Fruit fly (Drosophila melanogaster) whole organism, embryonic: Measurements from ENCODE around the gene Torsin.

ENCODE experiments used
- Aef1 ChIP-seq: fragments of 200-800 bp; sonication (Bioruptor generic); IDR thresholded peaks from 3 replicates; pipeline ENCODE4 v1.3.6; 2022; ENCODE audit warnings: missing biosample characterization, missing genetic modification characterization
- B-H2 ChIP-seq: fragments of 200-800 bp; sonication (Bioruptor generic); optimal IDR thresholded peaks from 2 replicates; lab custom pipeline; 2018; ENCODE audit warnings: missing biosample characterization, mild to moderate bottlenecking, missing genetic modification characterization
- Bgb ChIP-seq: fragments of 200-800 bp; sonication (Bioruptor generic); IDR thresholded peaks from 2 replicates; pipeline ENCODE4 v1.3.6; 2022; ENCODE audit warnings: missing biosample characterization, missing genetic modification characterization; ENCODE audit not compliant: partially characterized antibody
- CG10366 ChIP-seq: fragments of 200-800 bp; sonication (Bioruptor generic); IDR thresholded peaks from 2 replicates; pipeline ENCODE4 v1.3.6; 2022; ENCODE audit warnings: missing biosample characterization, missing genetic modification characterization
- CG13123 ChIP-seq: fragments of 200-800 bp; sonication (Bioruptor generic); optimal IDR thresholded peaks from 2 replicates; lab custom pipeline; 2016; ENCODE audit warnings: missing biosample characterization, missing genetic modification characterization
- CG14441 ChIP-seq: fragments of 200-800 bp; sonication (Bioruptor generic); IDR thresholded peaks from 2 replicates; pipeline ENCODE4 v1.3.6; 2022; ENCODE audit warnings: missing biosample characterization, missing genetic modification characterization
- CG15479 ChIP-seq: fragments of 200-800 bp; sonication (Bioruptor generic); optimal IDR thresholded peaks from 3 replicates; lab custom pipeline; 2019; ENCODE audit warnings: missing biosample characterization, mild to moderate bottlenecking, missing genetic modification characterization, moderate library complexity
- CG2129 ChIP-seq: fragments of 200-800 bp; sonication (Bioruptor generic); IDR thresholded peaks from 2 replicates; pipeline ENCODE4 v1.3.6; 2022; ENCODE audit warnings: missing biosample characterization, missing genetic modification characterization; ENCODE audit not compliant: partially characterized antibody
- CG30020 ChIP-seq: fragments of 200-800 bp; optimal IDR thresholded peaks from 2 replicates; lab custom pipeline; 2019; ENCODE audit warnings: missing biosample characterization, mild to moderate bottlenecking, missing genetic modification characterization, moderate library complexity
- CG3726 ChIP-seq: fragments of 200-800 bp; sonication (Bioruptor generic); IDR thresholded peaks from 3 replicates; pipeline ENCODE4, ENCODE4 v1.3.6; 2022; ENCODE audit warnings: missing biosample characterization, missing genetic modification characterization
- CG3847 ChIP-seq: fragments of 200-800 bp; sonication (Bioruptor generic); IDR thresholded peaks from 2 replicates; pipeline ENCODE4 v1.3.6; 2022; ENCODE audit warnings: missing biosample characterization, missing genetic modification characterization
- CG3995 ChIP-seq: fragments of 200-800 bp; sonication (Bioruptor generic); optimal IDR thresholded peaks from 3 replicates; lab custom pipeline; 2016; ENCODE audit warnings: missing biosample characterization, missing genetic modification characterization
- CG4360 ChIP-seq: fragments of 200-800 bp; sonication (Bioruptor generic); IDR thresholded peaks from 2 replicates; pipeline ENCODE4 v1.3.6; 2022; ENCODE audit warnings: missing biosample characterization, missing genetic modification characterization
- CG4424 ChIP-seq: fragments of 200-800 bp; sonication (Bioruptor generic); optimal IDR thresholded peaks from 3 replicates; lab custom pipeline; 2016; ENCODE audit warnings: missing biosample characterization, missing genetic modification characterization
- CG7839 ChIP-seq: fragments of 200-800 bp; sonication (Bioruptor generic); optimal IDR thresholded peaks from 3 replicates; lab custom pipeline; 2018; ENCODE audit warnings: missing biosample characterization, mild to moderate bottlenecking, missing genetic modification characterization, moderate library complexity
- CG7987 ChIP-seq: fragments of 200-800 bp; sonication (Bioruptor generic); optimal IDR thresholded peaks from 2 replicates; lab custom pipeline; 2018; ENCODE audit warnings: missing biosample characterization, mild to moderate bottlenecking, missing genetic modification characterization, moderate library complexity
- D19B ChIP-seq: fragments of 200-800 bp; sonication (Bioruptor generic); optimal IDR thresholded peaks from 2 replicates; lab custom pipeline; 2017; ENCODE audit warnings: missing biosample characterization, mild to moderate bottlenecking, missing genetic modification characterization
- Dip3 ChIP-seq: fragments of 200-800 bp; sonication (Bioruptor generic); optimal IDR thresholded peaks from 3 replicates; lab custom pipeline; 2016; ENCODE audit warnings: missing biosample characterization, missing genetic modification characterization
- ERR ChIP-seq: fragments of 200-800 bp; sonication (Bioruptor generic); optimal IDR thresholded peaks from 2 replicates; lab custom pipeline; 2016; ENCODE audit warnings: missing biosample characterization, missing genetic modification characterization
- Eip74EF ChIP-seq, 2 experiments: fragments of 200-800 bp in 1 of 2; fragments of >200 bp in 1 of 2; sonication (Bioruptor generic) in 1 of 2; optimal IDR thresholded peaks; 2 replicates each; lab custom pipeline; 2017 to 2019; ENCODE audit warnings: missing biosample characterization in 2 of 2, missing genetic modification characterization in 2 of 2, mild to moderate bottlenecking in 1 of 2, moderate library complexity in 1 of 2
- Fer3 ChIP-seq: fragments of 200-800 bp; sonication (Bioruptor generic); optimal IDR thresholded peaks from 2 replicates; lab custom pipeline; 2018; ENCODE audit warnings: missing biosample characterization, mild to moderate bottlenecking, missing genetic modification characterization, moderate library complexity
- Hmr ChIP-seq: fragments of 200-800 bp; sonication (Bioruptor generic); optimal IDR thresholded peaks from 3 replicates; lab custom pipeline; 2017; ENCODE audit warnings: mild to moderate bottlenecking, missing biosample characterization, missing genetic modification reagents, missing genetic modification characterization
- Hr51 ChIP-seq, 2 experiments: fragments of 200-800 bp; sonication (Bioruptor generic); optimal IDR thresholded peaks; 2 replicates in 1 of 2; 3 replicates in 1 of 2; lab custom pipeline; 2016 to 2018; ENCODE audit warnings: missing biosample characterization in 2 of 2, missing genetic modification characterization in 2 of 2, mild to moderate bottlenecking in 1 of 2, moderate library complexity in 1 of 2
- Med ChIP-seq: fragments of 200-800 bp; sonication (Bioruptor generic); peaks from one replicate; lab custom pipeline; 2016; ENCODE audit warnings: missing biosample characterization, missing genetic modification characterization, mild to moderate bottlenecking, inconsistent platforms, moderate library complexity
- Meics ChIP-seq: fragments of 200-800 bp; sonication (Bioruptor generic); optimal IDR thresholded peaks from 2 replicates; lab custom pipeline; 2017; ENCODE audit warnings: missing biosample characterization, mild to moderate bottlenecking, missing genetic modification characterization
- Scr ChIP-seq: fragments of 200-800 bp; sonication (Bioruptor generic); IDR thresholded peaks from 2 replicates; pipeline ENCODE4 v1.3.6; 2022; ENCODE audit warnings: missing biosample characterization, missing genetic modification characterization; ENCODE audit not compliant: partially characterized antibody
- Sox102F ChIP-seq: fragments of 200-800 bp; sonication (Bioruptor generic); optimal IDR thresholded peaks from 2 replicates; lab custom pipeline; 2018; ENCODE audit warnings: missing biosample characterization, mild to moderate bottlenecking, missing genetic modification characterization, moderate library complexity
- al ChIP-seq: fragments of 200-800 bp; sonication (Bioruptor generic); IDR thresholded peaks from 2 replicates; pipeline ENCODE4 v1.3.6; 2022; ENCODE audit warnings: missing biosample characterization, missing genetic modification characterization
- bigmax ChIP-seq: fragments of 200-800 bp; sonication (Bioruptor generic); optimal IDR thresholded peaks from 2 replicates; lab custom pipeline; 2018; ENCODE audit warnings: missing biosample characterization, mild to moderate bottlenecking, missing genetic modification characterization
- bsh ChIP-seq, 2 experiments: fragments of 200-800 bp; sonication (Bioruptor generic); optimal IDR thresholded peaks; 2 replicates each; lab custom pipeline; 2017 to 2018; ENCODE audit warnings: mild to moderate bottlenecking in 2 of 2, missing biosample characterization in 2 of 2, missing genetic modification characterization in 2 of 2, moderate library complexity in 1 of 2
- cato ChIP-seq: fragments of 200-800 bp; sonication (Bioruptor generic); optimal IDR thresholded peaks from 2 replicates; lab custom pipeline; 2016; ENCODE audit warnings: missing biosample characterization, missing genetic modification characterization, borderline replicate concordance
- crol ChIP-seq: fragments of 200-800 bp; sonication (Bioruptor generic); IDR thresholded peaks from 2 replicates; pipeline ENCODE4 v1.3.6; 2022; ENCODE audit warnings: missing biosample characterization, missing genetic modification characterization
- cwo ChIP-seq: fragments of 200-800 bp; sonication (Bioruptor generic); optimal IDR thresholded peaks from 3 replicates; lab custom pipeline; 2017; ENCODE audit warnings: missing biosample characterization, missing genetic modification characterization, mild to moderate bottlenecking, moderate library complexity, missing genetic modification reagents
- dysf ChIP-seq: fragments of 200-800 bp; sonication (Bioruptor generic); IDR thresholded peaks from 3 replicates; pipeline ENCODE4 v1.3.6; 2022; ENCODE audit warnings: missing biosample characterization, missing genetic modification characterization
- eve ChIP-seq, 2 experiments: fragments of >200 bp; optimal IDR thresholded peaks; 2 replicates each; lab custom pipeline; 2017; ENCODE audit warnings: missing biosample characterization in 2 of 2, missing genetic modification characterization in 2 of 2
- grau ChIP-seq: fragments of 200-800 bp; optimal IDR thresholded peaks from 3 replicates; lab custom pipeline; 2019; ENCODE audit warnings: missing biosample characterization, mild to moderate bottlenecking, missing genetic modification characterization, moderate library complexity
- kah ChIP-seq: fragments of 200-800 bp; sonication (Bioruptor generic); optimal IDR thresholded peaks from 2 replicates; lab custom pipeline; 2018; ENCODE audit warnings: missing biosample characterization, mild to moderate bottlenecking, missing genetic modification characterization
- kni ChIP-seq: fragments of 200-800 bp; sonication (Bioruptor generic); optimal IDR thresholded peaks from 3 replicates; lab custom pipeline; 2017; ENCODE audit warnings: mild to moderate bottlenecking, missing biosample characterization, missing genetic modification reagents, missing genetic modification characterization
- nom ChIP-seq: fragments of 200-800 bp; sonication (Bioruptor generic); optimal IDR thresholded peaks from 2 replicates; lab custom pipeline; 2017; ENCODE audit warnings: missing biosample characterization, missing genetic modification characterization, mild to moderate bottlenecking, moderate library complexity, missing genetic modification reagents
- prd ChIP-seq, 3 experiments: fragments of >200 bp in 2 of 3; fragments of 200-800 bp in 1 of 3; sonication (Bioruptor generic) in 1 of 3; optimal IDR thresholded peaks in 2 of 3; IDR thresholded peaks in 1 of 3; 2 replicates in 2 of 3; 3 replicates in 1 of 3; pipeline versions ENCODE4 v1.3.6 to Lab custom; 2017 to 2022; ENCODE audit warnings: missing biosample characterization in 1 of 3, missing genetic modification characterization in 1 of 3
- row ChIP-seq: fragments of 200-800 bp; sonication (Bioruptor generic); IDR thresholded peaks from 3 replicates; pipeline ENCODE4 v1.3.6; 2022; ENCODE audit warnings: missing biosample characterization, missing genetic modification characterization
- so ChIP-seq: fragments of 200-800 bp; sonication (Bioruptor generic); IDR thresholded peaks from 3 replicates; pipeline ENCODE4 v1.3.6; 2022; ENCODE audit warnings: missing biosample characterization, missing genetic modification characterization
- tgo ChIP-seq: fragments of 200-800 bp; sonication (Bioruptor generic); IDR thresholded peaks from 3 replicates; pipeline ENCODE4 v1.3.6; 2022; ENCODE audit warnings: missing biosample characterization, missing genetic modification characterization
- tll ChIP-seq, 2 experiments: fragments of 200-800 bp in 1 of 2; fragments of >200 bp in 1 of 2; sonication (Bioruptor generic) in 1 of 2; optimal IDR thresholded peaks; 2 replicates each; lab custom pipeline; 2017 to 2019; ENCODE audit warnings: missing biosample characterization in 2 of 2, missing genetic modification characterization in 2 of 2, mild to moderate bottlenecking in 1 of 2, moderate library complexity in 1 of 2
- trh ChIP-seq: fragments of 200-800 bp; sonication (Bioruptor generic); optimal IDR thresholded peaks from 2 replicates; lab custom pipeline; 2016; ENCODE audit warnings: missing biosample characterization, missing genetic modification characterization
- zen ChIP-seq: fragments of 200-800 bp; sonication (Bioruptor generic); optimal IDR thresholded peaks from 3 replicates; lab custom pipeline; 2018; ENCODE audit warnings: missing biosample characterization, mild to moderate bottlenecking, missing genetic modification characterization, moderate library complexity

The Torsin gene

DNA sequence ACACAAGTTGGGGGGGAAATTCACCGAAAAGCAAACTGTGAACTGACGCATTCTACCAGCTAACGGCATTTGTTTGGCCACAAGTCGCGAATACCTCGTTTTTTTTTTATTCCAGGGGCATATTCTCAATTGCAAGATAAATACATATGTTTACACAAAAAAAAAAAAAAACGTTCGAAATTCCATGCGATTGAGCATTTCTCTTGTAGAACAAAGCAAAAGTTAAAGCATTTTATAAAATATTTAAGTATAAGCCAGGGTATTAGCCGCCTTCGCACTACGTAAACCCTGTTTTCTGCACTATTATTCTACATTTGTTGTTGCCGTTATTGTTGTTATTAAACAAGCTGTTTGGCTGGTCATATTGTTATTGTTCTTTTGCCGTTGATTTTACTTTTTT, 35.5 kb downstream of the Torsin start (continued):
- TF ChIP-seq CG2129 (no peak), Sox102F (peak; percentile 32), Scr (no peak), Med (GFP tag; lab: Kevin White, UChicago) (peak; percentile 72), CG3995 (no peak), kah (GFP tag; lab: Kevin White, UChicago) (no peak), tgo (GFP tag; lab: Robert Waterston, UW) (peak; percentile 29; the same call in 1 of the 3 replicates), Meics (GFP tag; lab: Kevin White, UChicago) (peak; percentile 41), dysf (GFP tag; lab: Robert Waterston, UW) (peak; percentile 39; the same call in 1 of the 3 replicates), Bgb (no peak), kni (GFP tag; lab: Kevin White, UChicago) (no peak), eve (GFP tag; optimal IDR thresholded peaks at IDR 0.05; lab: Kevin White, UChicago) (peak in 1 of 2 experiments; percentile 5), D19B (GFP tag; lab: Kevin White, UChicago) (peak; percentile 85), al (GFP tag; lab: Robert Waterston, UW) (peak; percentile 27; the same call in 1 of the 2 replicates), Hr51 (GFP tag; optimal IDR thresholded peaks at IDR 0.05; lab: Kevin White, UChicago) (peak in 1 of 2 experiments; percentile 13), grau (tag; lab: Kevin White, UChicago) (peak; percentile 5), Dip3 (GFP tag; lab: Kevin White, UChicago) (peak; percentile 31), Eip74EF (GFP tag; optimal IDR thresholded peaks at IDR 0.05; lab: Kevin White, UChicago) (no peak), prd (optimal IDR thresholded peaks at IDR 0.05; lab: Kevin White, UChicago) (no peak), prd (GFP tag; IDR thresholded peaks at IDR 0.05; lab: Robert Waterston, UW) (peak; percentile 62; the same call in 2 of the 3 replicates), CG14441 (peak; percentile 48; the same call in 1 of the 2 replicates), row (peak; percentile 66), Fer3 (tag; lab: Kevin White, UChicago) (peak; percentile 17), CG3726 (GFP tag; lab: Robert Waterston, UW) (no peak), CG10366 (GFP tag; lab: Robert Waterston, UW) (peak; percentile 38; the same call in 1 of the 2 replicates), ERR (no peak), Aef1 (GFP tag; lab: Robert Waterston, UW) (0 out of 3 replicates have a peak, but pooled peaks have one; percentile 14), Hmr (GFP tag; lab: Kevin White, UChicago) (peak; percentile 33)
- TF ChIP-seq, all 482 proteins: peak for 73

DNA sequence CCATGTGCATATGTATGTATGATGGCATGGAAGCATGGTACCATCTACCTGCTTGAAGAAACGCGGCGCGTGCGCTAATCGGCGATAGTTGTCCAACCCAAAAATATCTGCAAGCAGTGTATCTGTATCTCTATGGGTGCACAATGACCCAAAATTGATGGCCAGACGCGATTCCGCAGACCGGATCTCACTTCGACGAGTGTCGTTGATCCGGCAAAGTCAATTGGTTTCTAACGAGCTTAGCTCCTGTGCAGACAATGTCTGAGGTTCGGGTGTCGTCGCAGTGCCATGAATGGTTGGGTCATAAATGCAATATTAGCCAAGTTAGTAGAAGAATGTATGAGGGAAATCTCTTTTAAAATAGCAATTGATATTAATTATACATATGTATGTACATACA, 36.2 kb downstream of the Torsin start:
- TF ChIP-seq trh (GFP tag; lab: Kevin White, UChicago) (no peak), cato (GFP tag; lab: Kevin White, UChicago) (no peak), cwo (GFP tag; lab: Kevin White, UChicago) (no peak), tll (GFP tag; optimal IDR thresholded peaks at IDR 0.05; lab: Kevin White, UChicago) (peak in 1 of 2 experiments; percentile 82), B-H2 (GFP tag; lab: Kevin White, UChicago) (no peak), CG4424 (no peak), CG7839 (no peak), CG15479 (peak; percentile 84), CG3726 (GFP tag; lab: Robert Waterston, UW) (no peak), so (GFP tag; lab: Robert Waterston, UW) (no peak), CG4360 (GFP tag; lab: Robert Waterston, UW) (no peak), grau (tag; lab: Kevin White, UChicago) (no peak), nom (GFP tag; lab: Kevin White, UChicago) (no peak), bsh (GFP tag; optimal IDR thresholded peaks at IDR 0.05; lab: Kevin White, UChicago) (no peak), bigmax (GFP tag; lab: Kevin White, UChicago) (no peak), CG3847 (GFP tag; lab: Robert Waterston, UW) (no peak), CG7987 (GFP tag; lab: Kevin White, UChicago) (no peak), CG13123 (GFP tag; lab: Kevin White, UChicago) (no peak), crol (GFP tag; lab: Robert Waterston, UW) (no peak), zen (tag; lab: Kevin White, UChicago) (peak; percentile 81), CG30020 (tag; lab: Kevin White, UChicago) (no peak)
